Worm (Caenorhabditis elegans): Measurements from ENCODE around the gene Y4C6B.1.

ce11 chrIV:5380140-5380539 lies 25.9 kb downstream of the Y4C6B.1 start:
- TF ChIP-seq ceh-24 (tag; optimal IDR thresholded peaks at IDR 0.05) (no peak), gmeb-2 (tag; optimal IDR thresholded peaks at IDR 0.05) (no peak), ref-2 (tag; optimal IDR thresholded peaks at IDR 0.05) (no peak), ceh-9 (tag; optimal IDR thresholded peaks at IDR 0.05) (no peak), ama-1 (optimal IDR thresholded peaks at IDR 0.05) (no peak), ceh-2 (tag; optimal IDR thresholded peaks at IDR 0.05) (no peak), elt-2 (tag; optimal IDR thresholded peaks at IDR 0.05) (no peak), sox-4 (tag; optimal IDR thresholded peaks at IDR 0.05) (no peak), fkh-6 (tag; optimal IDR thresholded peaks at IDR 0.05) (no peak), tbx-2 (tag; optimal IDR thresholded peaks at IDR 0.05) (no peak), ahr-1 (tag; optimal IDR thresholded peaks at IDR 0.05) (no peak)

Data from whole organism, late embryonic.